Worm (Caenorhabditis elegans): ENCODE data around the gene arl-1.

- TF ChIP-seq ceh-13 (GFP tag; optimal IDR thresholded peaks at IDR 0.05): no peak
- no peak for TF ChIP-seq ama-1 (optimal IDR thresholded peaks at IDR 0.05)
- TF ChIP-seq tbx-11 (GFP tag; IDR thresholded peaks at IDR 0.05): no peak
- no peak for TF ChIP-seq ets-7 (tag; optimal IDR thresholded peaks at IDR 0.05)
- TF ChIP-seq tra-4 (tag; optimal IDR thresholded peaks at IDR 0.05): no peak
Observed at ce11 chrII:8616155-8616554, 34.4 kb downstream of the arl-1 start.

Measured in whole organism, early embryonic.